Worm (Caenorhabditis elegans) whole organism, L1 larva: Measurements from ENCODE around the gene apy-1.

ENCODE experiments used
- C34B4.2 ChIP-seq: sonication (generic microtip); optimal IDR thresholded peaks from 2 replicates; lab custom pipeline; 2017; ENCODE audit warnings: mild to moderate bottlenecking, missing genetic modification characterization, missing compliant biosample characterization
- F16B12.6 ChIP-seq: fragments of 150-350 bp; optimal IDR thresholded peaks from 2 replicates; lab custom pipeline; 2014; ENCODE audit warnings: missing biosample characterization, missing genetic modification characterization
- Y116A8C.19 ChIP-seq: sonication (generic microtip); optimal IDR thresholded peaks from 2 replicates; lab custom pipeline; 2016; ENCODE audit warnings: missing compliant biosample characterization, missing genetic modification characterization, borderline replicate concordance
- aly-2 ChIP-seq: fragments of 150-350 bp; optimal IDR thresholded peaks from 2 replicates; lab custom pipeline; 2014; ENCODE audit warnings: missing biosample characterization, missing genetic modification characterization
- ces-1 ChIP-seq: fragments of 150-350 bp; optimal IDR thresholded peaks from 2 replicates; lab custom pipeline; 2014; ENCODE audit warnings: missing biosample characterization, missing genetic modification reagents, missing genetic modification characterization
- efl-1 ChIP-seq, 4 experiments: fragments of 150-350 bp; optimal IDR thresholded peaks in 3 of 4; peaks in 1 of 4; 1 replicate in 1 of 4; 2 replicates in 3 of 4; lab custom pipeline; 2014; ENCODE audit warnings: missing biosample characterization in 2 of 4, missing genetic modification characterization in 2 of 4, missing genetic modification reagents in 2 of 4
- fkh-8 ChIP-seq: sonication (generic microtip); optimal IDR thresholded peaks from 2 replicates; lab custom pipeline; 2016; ENCODE audit warnings: mild to moderate bottlenecking, missing genetic modification characterization, missing compliant biosample characterization
- hlh-4 ChIP-seq: sonication (generic microtip); optimal IDR thresholded peaks from 2 replicates; lab custom pipeline; 2016; ENCODE audit warnings: mild to moderate bottlenecking, missing genetic modification characterization, missing compliant biosample characterization
- irx-1 ChIP-seq: sonication (generic microtip); optimal IDR thresholded peaks from 2 replicates; lab custom pipeline; 2016; ENCODE audit warnings: missing genetic modification characterization, missing compliant biosample characterization
- lin-14 ChIP-seq: fragments of 200-800 bp; sonication (Bioruptor generic); optimal IDR thresholded peaks from 2 replicates; lab custom pipeline; 2018; ENCODE audit warnings: mild to moderate bottlenecking, missing genetic modification characterization, moderate library complexity, missing compliant biosample characterization
- lin-15B ChIP-seq: fragments of 150-350 bp; sonication (generic microtip); optimal IDR thresholded peaks from 3 replicates; lab custom pipeline; 2014; ENCODE audit warnings: missing biosample characterization, missing genetic modification characterization
- lin-35 ChIP-seq, 2 experiments: fragments of 150-350 bp; optimal IDR thresholded peaks; 2 replicates each; lab custom pipeline; 2014; ENCODE audit warnings: missing biosample characterization in 2 of 2, missing genetic modification characterization in 2 of 2, missing genetic modification reagents in 2 of 2
- lsy-2 ChIP-seq, 2 experiments: fragments of 150-350 bp; optimal IDR thresholded peaks; 2 replicates each; lab custom pipeline; 2014; ENCODE audit warnings: missing biosample characterization in 2 of 2, missing genetic modification characterization in 2 of 2
- mep-1 ChIP-seq: fragments of 150-350 bp; optimal IDR thresholded peaks from 2 replicates; lab custom pipeline; 2014; ENCODE audit warnings: missing biosample characterization, missing genetic modification characterization
- nhr-19 ChIP-seq: fragments of 200-800 bp; sonication (Bioruptor generic); conservative IDR thresholded peaks from 2 replicates; pipeline ENCODE4 v1.3.6; 2022; ENCODE audit warnings: missing genetic modification characterization, missing compliant biosample characterization
- nhr-20 ChIP-seq: sonication (generic microtip); optimal IDR thresholded peaks from 2 replicates; lab custom pipeline; 2016; ENCODE audit warnings: mild to moderate bottlenecking, missing genetic modification characterization, missing compliant biosample characterization
- nhr-237 ChIP-seq: fragments of 150-350 bp; optimal IDR thresholded peaks from 2 replicates; lab custom pipeline; 2014; ENCODE audit warnings: missing biosample characterization, missing genetic modification characterization
- nhr-47 ChIP-seq: sonication (generic microtip); optimal IDR thresholded peaks from 2 replicates; lab custom pipeline; 2016; ENCODE audit warnings: mild to moderate bottlenecking, missing genetic modification characterization, moderate library complexity, missing compliant biosample characterization
- nhr-71 ChIP-seq: sonication (generic microtip); optimal IDR thresholded peaks from 2 replicates; lab custom pipeline; 2016; ENCODE audit warnings: mild to moderate bottlenecking, missing genetic modification characterization, moderate library complexity, missing compliant biosample characterization
- nhr-84 ChIP-seq: sonication (generic microtip); optimal IDR thresholded peaks from 2 replicates; lab custom pipeline; 2017; ENCODE audit warnings: missing biosample characterization, missing genetic modification characterization
- pag-3 ChIP-seq: sonication (generic microtip); optimal IDR thresholded peaks from 2 replicates; lab custom pipeline; 2017; ENCODE audit warnings: missing genetic modification characterization, mild to moderate bottlenecking, missing compliant biosample characterization, antibody characterized with exemption, borderline replicate concordance; ENCODE audit not compliant: insufficient read depth
- rnt-1 ChIP-seq: sonication (generic microtip); optimal IDR thresholded peaks from 2 replicates; lab custom pipeline; 2016; ENCODE audit warnings: mild to moderate bottlenecking, missing genetic modification characterization, moderate library complexity, missing compliant biosample characterization
- snu-23 ChIP-seq: sonication (generic microtip); optimal IDR thresholded peaks from 2 replicates; lab custom pipeline; 2016; ENCODE audit warnings: missing genetic modification characterization, missing compliant biosample characterization
- sptf-1 ChIP-seq: fragments of 150-350 bp; optimal IDR thresholded peaks from 2 replicates; lab custom pipeline; 2014; ENCODE audit warnings: missing biosample characterization, missing genetic modification characterization
- swsn-7 ChIP-seq: sonication (generic microtip); optimal IDR thresholded peaks from 2 replicates; lab custom pipeline; 2016; ENCODE audit warnings: missing genetic modification characterization, missing compliant biosample characterization
- unc-130 ChIP-seq: fragments of 150-350 bp; optimal IDR thresholded peaks from 2 replicates; lab custom pipeline; 2017; ENCODE audit warnings: missing biosample characterization, missing genetic modification characterization, inconsistent platforms
- unc-62 ChIP-seq: fragments of 150-350 bp; optimal IDR thresholded peaks from 2 replicates; lab custom pipeline; 2014; ENCODE audit warnings: missing biosample characterization, missing genetic modification reagents, missing genetic modification characterization
- ztf-11 ChIP-seq, 2 experiments: sonication (generic microtip); optimal IDR thresholded peaks; 2 replicates each; lab custom pipeline; 2016 to 2017; ENCODE audit warnings: missing genetic modification characterization in 2 of 2, missing biosample characterization in 1 of 2, missing compliant biosample characterization in 1 of 2

Gene apy-1

ce11 chrX:7523799-7524198 is 45.7 kb downstream of the apy-1 start:
- TF ChIP-seq mep-1 (tag; lab: Kevin White, UChicago), result no peak
- TF ChIP-seq swsn-7 (tag; lab: Kevin White, UChicago), result no peak
- TF ChIP-seq nhr-237, result no peak
- no peak for TF ChIP-seq irx-1 (tag; lab: Kevin White, UChicago)
- peak; percentile 36 for TF ChIP-seq pag-3 (tag; lab: Kevin White, UChicago)
- no peak for TF ChIP-seq Y116A8C.19
- peak; percentile 36 for TF ChIP-seq nhr-19
- TF ChIP-seq lin-15B, result no peak
- TF ChIP-seq ztf-11 (tag; optimal IDR thresholded peaks at IDR 0.05; lab: Kevin White, UChicago), result no peak
- peak; percentile 37 for TF ChIP-seq snu-23 (GFP tag; lab: Kevin White, UChicago)
- TF ChIP-seq lsy-2 (tag; optimal IDR thresholded peaks at IDR 0.05; lab: Kevin White, UChicago), result peak in 1 of 2 experiments; percentile 32
- peak; percentile 33 for TF ChIP-seq nhr-20 (tag; lab: Kevin White, UChicago)
- no peak for TF ChIP-seq nhr-47 (tag; lab: Kevin White, UChicago)
- TF ChIP-seq hlh-4, result no peak
- peak; percentile 82 for TF ChIP-seq lin-14
- peak; percentile 82 for TF ChIP-seq nhr-71 (tag; lab: Kevin White, UChicago)
- no peak for TF ChIP-seq lin-35 (GFP tag; optimal IDR thresholded peaks at IDR 0.05; lab: Kevin White, UChicago)
- peak; percentile 73 for TF ChIP-seq rnt-1

ce11 chrX:7522595-7522994 is 46.9 kb downstream of the apy-1 start:
- TF ChIP-seq rnt-1 (peak; percentile 45), ztf-11 (tag; optimal IDR thresholded peaks at IDR 0.05; lab: Kevin White, UChicago) (no peak), unc-130 (tag; lab: Kevin White, UChicago) (no peak), efl-1 (optimal IDR thresholded peaks at IDR 0.05; lab: Kevin White, UChicago) (no peak), efl-1 (GFP tag; optimal IDR thresholded peaks at IDR 0.05 in 1 of 2; lab: Kevin White, UChicago) (peak in 1 of 2 experiments; percentile 42), ces-1 (GFP tag; lab: Kevin White, UChicago) (no peak), F16B12.6 (no peak)

- no peak for TF ChIP-seq aly-2 (tag; lab: Kevin White, UChicago)
- no peak for TF ChIP-seq sptf-1
- TF ChIP-seq unc-62 (GFP tag; lab: Kevin White, UChicago), result no peak
- no peak for TF ChIP-seq C34B4.2 (tag; lab: Kevin White, UChicago)
- TF ChIP-seq nhr-84 (tag; lab: Kevin White, UChicago), result no peak
- TF ChIP-seq fkh-8 (tag; lab: Kevin White, UChicago), result no peak
Observed at ce11 chrX:7519569-7519968, 50.0 kb downstream of the apy-1 start, which contains the start of gene chts-1. Gene chts-1, minus strand, starts transcription at chrX:7519669.
